Fruit fly (Drosophila melanogaster): ENCODE measurements around the gene CG17734.

CG17734 gene

DNA sequence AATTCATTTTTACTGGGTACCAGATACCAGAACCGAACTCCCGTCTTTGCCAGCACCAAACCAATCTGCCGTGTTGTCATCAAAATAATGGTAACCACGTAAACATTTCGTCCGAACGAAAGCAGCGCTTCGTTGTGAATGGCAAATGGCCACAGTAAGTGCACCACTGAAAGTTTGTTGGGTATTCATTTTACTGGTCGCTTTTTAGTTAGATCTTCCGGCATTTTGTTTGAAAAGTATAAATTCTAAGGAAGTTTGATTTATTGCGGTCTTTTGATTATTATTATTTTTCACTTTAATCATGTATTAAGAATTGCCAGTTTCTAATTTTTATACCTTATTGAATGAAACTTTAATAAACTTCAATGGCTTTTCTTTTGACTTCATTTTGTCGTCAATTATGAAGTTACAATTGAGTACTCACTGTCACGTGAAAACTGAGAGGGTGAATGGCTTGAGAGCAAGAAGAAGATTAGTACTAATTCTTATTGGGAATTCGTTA, 29.3 kb downstream of the CG17734 start, which contains the start of gene ZnT86D (continued):
- peak; percentile 67 for TF ChIP-seq nmo (GFP tag; optimal IDR thresholded peaks at IDR 0.05)
- peak; percentile 40 for TF ChIP-seq pros (GFP tag; optimal IDR thresholded peaks at IDR 0.05)
- TF ChIP-seq gsb (GFP tag; IDR thresholded peaks at IDR 0.05) = no peak
- TF ChIP-seq CG3726 (GFP tag; IDR thresholded peaks at IDR 0.05) = no peak
- no peak for TF ChIP-seq Ravus (GFP tag; IDR thresholded peaks at IDR 0.05)
- peak in 1 of 3 experiments; percentile 46 for TF ChIP-seq lola (GFP tag; optimal IDR thresholded peaks at IDR 0.05)
- TF ChIP-seq Hr3 (GFP tag; optimal IDR thresholded peaks at IDR 0.05) = peak; percentile 63
- TF ChIP-seq E2f2 (GFP tag; IDR thresholded peaks at IDR 0.05) = peak; percentile 26; the same call in 1 of the 2 replicates
- TF ChIP-seq CG12104 (GFP tag; optimal IDR thresholded peaks at IDR 0.05) = peak; percentile 20
- TF ChIP-seq CG12071 (GFP tag; optimal IDR thresholded peaks at IDR 0.05) = no peak
- TF ChIP-seq hkb (optimal IDR thresholded peaks at IDR 0.05) = no peak
- 0 out of 2 replicates have a peak, but pooled peaks have one; percentile 6 for TF ChIP-seq hkb (GFP tag; IDR thresholded peaks at IDR 0.05)

DNA sequence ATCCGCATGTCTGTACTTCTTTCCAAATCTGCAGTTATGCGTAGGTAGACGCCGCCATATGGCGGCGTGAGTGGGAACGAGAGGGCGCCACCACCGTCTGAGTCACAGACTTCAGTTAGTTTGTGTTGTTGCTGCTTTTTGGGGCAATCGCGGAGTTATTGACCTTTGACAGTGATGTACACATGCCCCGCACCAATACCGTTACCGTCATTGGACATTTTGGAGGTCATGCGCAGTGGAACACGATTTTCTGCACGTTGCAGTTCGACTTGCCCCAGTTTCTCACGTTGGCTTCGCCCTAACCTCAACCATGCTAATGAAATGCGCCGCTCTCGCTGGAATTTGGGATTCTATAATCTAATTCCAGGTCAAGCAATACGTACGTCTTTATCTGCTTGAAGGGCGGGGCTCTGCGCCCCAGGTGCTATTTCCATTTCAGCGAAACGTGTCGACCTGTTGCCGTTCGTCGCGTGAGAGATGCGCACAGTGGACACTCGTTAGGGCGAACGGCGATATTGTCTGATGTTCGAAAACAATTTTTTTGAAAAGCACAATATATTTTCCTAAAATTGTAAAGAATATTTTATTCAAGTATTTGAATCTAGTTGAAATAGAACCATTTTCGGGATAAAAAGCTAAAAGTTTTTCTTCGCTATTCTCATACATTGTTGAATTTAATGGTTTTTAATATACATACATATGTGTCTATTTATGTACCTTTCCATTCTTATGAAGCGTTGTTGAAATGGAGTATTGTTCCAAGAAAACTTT, 32.3 kb downstream of the CG17734 start:
- TF ChIP-seq CG1024 (GFP tag; IDR thresholded peaks at IDR 0.05) (0 out of 2 replicates have a peak, but pooled peaks have one; percentile 36), CG1529 (GFP tag; optimal IDR thresholded peaks at IDR 0.05) (peak; percentile 11), CG3281 (GFP tag; optimal IDR thresholded peaks at IDR 0.05) (peak; percentile 63), Lhr (GFP tag; optimal IDR thresholded peaks at IDR 0.05) (no peak), CG8478 (optimal IDR thresholded peaks at IDR 0.05) (no peak), Gug (GFP tag; IDR thresholded peaks at IDR 0.05) (peak; percentile 87), Fer2 (tag; optimal IDR thresholded peaks at IDR 0.05) (peak; percentile 62), jumu (GFP tag; optimal IDR thresholded peaks at IDR 0.05) (peak; percentile 61), CG8290 (GFP tag; optimal IDR thresholded peaks at IDR 0.05) (peak; percentile 62), CG8290 (tag; optimal IDR thresholded peaks at IDR 0.05) (peak in 1 of 2 experiments; percentile 81), H2.0 (GFP tag; IDR thresholded peaks at IDR 0.05) (peak; percentile 64), zen (tag; optimal IDR thresholded peaks at IDR 0.05) (peak; percentile 53), repo (GFP tag; optimal IDR thresholded peaks at IDR 0.05) (peak; percentile 51), Pdp1 (GFP tag; optimal IDR thresholded peaks at IDR 0.05) (peak; percentile 74 to 81), pb (GFP tag; optimal IDR thresholded peaks at IDR 0.05) (peak; percentile 34), en (GFP tag; optimal IDR thresholded peaks at IDR 0.05) (no peak), CG10321 (GFP tag; IDR thresholded peaks at IDR 0.05) (peak; percentile 5; the same call in 1 of the 2 replicates), twi (tag; optimal IDR thresholded peaks at IDR 0.05) (peak; percentile 6), CoRest (tag; optimal IDR thresholded peaks at IDR 0.05) (peak; percentile 79), Hsf (GFP tag; optimal IDR thresholded peaks at IDR 0.05) (peak; percentile 74), CG11696 (GFP tag; IDR thresholded peaks at IDR 0.05) (0 out of 2 replicates have a peak, but pooled peaks have one; percentile 17), otp (GFP tag; IDR thresholded peaks at IDR 0.05) (no peak; the same call in 2 of the 3 replicates), Fer3 (tag; optimal IDR thresholded peaks at IDR 0.05) (peak; percentile 82), toy (GFP tag; IDR thresholded peaks at IDR 0.05) (peak; percentile 35; the same call in 1 of the 2 replicates), tap (tag; optimal IDR thresholded peaks at IDR 0.05) (peak; percentile 45), ci (GFP tag; IDR thresholded peaks at IDR 0.05) (peak; percentile 65), Sin3A (optimal IDR thresholded peaks at IDR 0.05) (no peak), schlank (tag; optimal IDR thresholded peaks at IDR 0.05) (peak; percentile 25), CG34376 (GFP tag; optimal IDR thresholded peaks at IDR 0.05) (peak; percentile 76), grau (tag; optimal IDR thresholded peaks at IDR 0.05) (peak; percentile 97), CG12769 (tag; optimal IDR thresholded peaks at IDR 0.05) (peak; percentile 94), gce (GFP tag; IDR thresholded peaks at IDR 0.05) (no peak), CG12104 (GFP tag; optimal IDR thresholded peaks at IDR 0.05) (no peak), slbo (GFP tag; IDR thresholded peaks at IDR 0.05) (peak; percentile 90), CG13624 (GFP tag; optimal IDR thresholded peaks at IDR 0.05) (peak; percentile 79), CG13775 (GFP tag; optimal IDR thresholded peaks at IDR 0.05) (peak; percentile 53), Trl (optimal IDR thresholded peaks at IDR 0.05) (no peak), Trl (GFP tag; optimal IDR thresholded peaks at IDR 0.05) (peak; percentile 63), CG7786 (GFP tag; optimal IDR thresholded peaks at IDR 0.05) (peak; percentile 70)
